Fruit fly (Drosophila melanogaster): ENCODE results near the gene Gyc76C.
A peak's percentile ranks its signal among the peaks of the same experiment; 100 is the strongest.

The Gyc76C gene

dm6 chr3L:19790929-19791687 is 2.3 kb downstream of the Gyc76C start (continued):
- TF ChIP-seq CG11723 (GFP tag; optimal IDR thresholded peaks at IDR 0.05) (peak; percentile 46), CG12236 (GFP tag; optimal IDR thresholded peaks at IDR 0.05) (no peak), Lim3 (GFP tag; IDR thresholded peaks at IDR 0.05) (no peak), HmgZ (tag; optimal IDR thresholded peaks at IDR 0.05) (peak; percentile 16), fd3F (GFP tag; optimal IDR thresholded peaks at IDR 0.05) (peak; percentile 49), CG6791 (GFP tag; IDR thresholded peaks at IDR 0.05; ENCODE audit: partially characterized antibody) (peak; percentile 46; the same call in 1 of the 3 replicates), Nf-YC (tag; optimal IDR thresholded peaks at IDR 0.05) (peak; percentile 63), pho (GFP tag; optimal IDR thresholded peaks at IDR 0.05) (peak; percentile 69), CG4404 (GFP tag; IDR thresholded peaks at IDR 0.05) (peak; percentile 31; the same call in 1 of the 2 replicates), CHES-1-like (GFP tag; optimal IDR thresholded peaks at IDR 0.05) (peak; percentile 60), h (optimal IDR thresholded peaks at IDR 0.05) (no peak), tna (GFP tag; IDR thresholded peaks at IDR 0.05; ENCODE audit: partially characterized antibody) (peak; percentile 21; the same call in 1 of the 2 replicates), CG7372 (GFP tag; IDR thresholded peaks at IDR 0.05) (peak; percentile 45), ems (GFP tag; optimal IDR thresholded peaks at IDR 0.05) (peak; percentile 4), yki (optimal IDR thresholded peaks at IDR 0.05) (peak; percentile 21), wdn (GFP tag; IDR thresholded peaks at IDR 0.05) (0 out of 2 replicates have a peak, but pooled peaks have one; percentile 33), gfzf (GFP tag; optimal IDR thresholded peaks at IDR 0.05) (no peak), CG11696 (GFP tag; IDR thresholded peaks at IDR 0.05) (no peak), ase (GFP tag; IDR thresholded peaks at IDR 0.05) (no peak), sisA (GFP tag; IDR thresholded peaks at IDR 0.05) (peak; percentile 32; the same call in 1 of the 2 replicates), CTCF (GFP tag; optimal IDR thresholded peaks at IDR 0.05) (no peak), CG4730 (GFP tag; IDR thresholded peaks at IDR 0.05) (no peak), Eip74EF (GFP tag; optimal IDR thresholded peaks at IDR 0.05) (no peak), CG18599 (GFP tag; optimal IDR thresholded peaks at IDR 0.05) (peak; percentile 64), gro (GFP tag; optimal IDR thresholded peaks at IDR 0.05) (no peak), slp2 (GFP tag; optimal IDR thresholded peaks at IDR 0.05) (peak; percentile 38), pum (GFP tag; optimal IDR thresholded peaks at IDR 0.05) (peak; percentile 46), zfh1 (GFP tag; IDR thresholded peaks at IDR 0.05) (peak; percentile 32; the same call in 2 of the 3 replicates), CG12659 (GFP tag; optimal IDR thresholded peaks at IDR 0.05) (peak; percentile 72), CG10565 (GFP tag; optimal IDR thresholded peaks at IDR 0.05) (no peak), bsh (GFP tag; optimal IDR thresholded peaks at IDR 0.05) (peak; percentile 38 to 48), lola (GFP tag; optimal IDR thresholded peaks at IDR 0.05) (peak in 1 of 3 experiments; percentile 74), CG13775 (GFP tag; optimal IDR thresholded peaks at IDR 0.05) (peak; percentile 81), HLH3B (GFP tag; IDR thresholded peaks at IDR 0.05) (0 out of 2 replicates have a peak, but pooled peaks have one; percentile 16), CG18764 (GFP tag; optimal IDR thresholded peaks at IDR 0.05) (peak; percentile 15), CG6272 (GFP tag; IDR thresholded peaks at IDR 0.05) (no peak), knrl (GFP tag; IDR thresholded peaks at IDR 0.05; ENCODE audit: partially characterized antibody) (no peak), CG17829 (tag; optimal IDR thresholded peaks at IDR 0.05) (peak; percentile 47), CG8281 (tag; optimal IDR thresholded peaks at IDR 0.05) (peak; percentile 24), HLHmδ (GFP tag; optimal IDR thresholded peaks at IDR 0.05) (peak; percentile 14), ab (GFP tag; optimal IDR thresholded peaks at IDR 0.05) (peak; percentile 15), CG7271 (tag; optimal IDR thresholded peaks at IDR 0.05) (no peak), CG1024 (GFP tag; IDR thresholded peaks at IDR 0.05) (no peak), ftz-f1 (GFP tag; optimal IDR thresholded peaks at IDR 0.05) (no peak), ara (GFP tag; IDR thresholded peaks at IDR 0.05) (peak; percentile 42; the same call in 1 of the 2 replicates), insv (GFP tag; optimal IDR thresholded peaks at IDR 0.05) (peak in 1 of 2 experiments; percentile 45), CG3065 (GFP tag; optimal IDR thresholded peaks at IDR 0.05) (no peak), seq (GFP tag; IDR thresholded peaks at IDR 0.05) (no peak), fd96Cb (tag; optimal IDR thresholded peaks at IDR 0.05) (peak; percentile 67), Poxn (GFP tag; IDR thresholded peaks at IDR 0.05) (no peak)
